Fruit fly (Drosophila melanogaster) whole organism, embryonic: ENCODE measurements around the gene CG44405.
A peak's percentile ranks its signal among the peaks of the same experiment; 100 is the strongest.

ENCODE experiments used
- Blimp-1 ChIP-seq: fragments of 200-800 bp; sonication (Bioruptor generic); optimal IDR thresholded peaks from 3 replicates; lab custom pipeline; 2018; ENCODE audit warnings: missing biosample characterization, missing genetic modification characterization, mild to moderate bottlenecking, moderate library complexity, missing genetic modification reagents
- CG10565 ChIP-seq: fragments of 200-800 bp; sonication (Bioruptor generic); optimal IDR thresholded peaks from 3 replicates; lab custom pipeline; 2016; ENCODE audit warnings: missing biosample characterization, mild to moderate bottlenecking, missing genetic modification characterization
- CG11560 ChIP-seq: fragments of 200-800 bp; sonication (Bioruptor generic); IDR thresholded peaks from 3 replicates; pipeline ENCODE4 v1.3.6; 2022; ENCODE audit warnings: missing biosample characterization, missing genetic modification characterization
- CG12236 ChIP-seq: fragments of 200-800 bp; sonication (Bioruptor generic); optimal IDR thresholded peaks from 2 replicates; lab custom pipeline; 2016; ENCODE audit warnings: missing biosample characterization, missing genetic modification characterization
- CG13296 ChIP-seq: fragments of 200-800 bp; sonication (Bioruptor generic); optimal IDR thresholded peaks from 3 replicates; lab custom pipeline; 2018; ENCODE audit warnings: missing biosample characterization, mild to moderate bottlenecking, missing genetic modification characterization
- CG13894 ChIP-seq: fragments of 200-800 bp; sonication (Bioruptor generic); optimal IDR thresholded peaks from 3 replicates; lab custom pipeline; 2018; ENCODE audit warnings: missing biosample characterization, mild to moderate bottlenecking, missing genetic modification characterization, moderate library complexity
- CG14965 ChIP-seq: fragments of 200-800 bp; sonication (Bioruptor generic); optimal IDR thresholded peaks from 2 replicates; lab custom pipeline; 2016; ENCODE audit warnings: missing biosample characterization, missing genetic modification characterization, borderline replicate concordance
- CG17186 ChIP-seq: fragments of 200-800 bp; sonication (Bioruptor generic); optimal IDR thresholded peaks from 3 replicates; lab custom pipeline; 2017; ENCODE audit warnings: missing biosample characterization, missing genetic modification reagents, missing genetic modification characterization
- CG1832 ChIP-seq: fragments of 200-800 bp; sonication (Bioruptor generic); optimal IDR thresholded peaks from 2 replicates; lab custom pipeline; 2017; ENCODE audit warnings: missing biosample characterization, mild to moderate bottlenecking, missing genetic modification characterization, inconsistent platforms
- CG18619 ChIP-seq: fragments of 200-800 bp; sonication (Bioruptor generic); optimal IDR thresholded peaks from 3 replicates; lab custom pipeline; 2017; ENCODE audit warnings: missing biosample characterization, mild to moderate bottlenecking, missing genetic modification characterization
- CG34376 ChIP-seq: fragments of 200-800 bp; sonication (Bioruptor generic); optimal IDR thresholded peaks from 2 replicates; lab custom pipeline; 2018; ENCODE audit warnings: missing biosample characterization, mild to moderate bottlenecking, missing genetic modification characterization
- CG3726 ChIP-seq: fragments of 200-800 bp; sonication (Bioruptor generic); IDR thresholded peaks from 3 replicates; pipeline ENCODE4, ENCODE4 v1.3.6; 2022; ENCODE audit warnings: missing biosample characterization, missing genetic modification characterization
- CG4404 ChIP-seq: fragments of 200-800 bp; sonication (Bioruptor generic); IDR thresholded peaks from 2 replicates; pipeline ENCODE4 v1.3.6; 2022; ENCODE audit warnings: missing biosample characterization, missing genetic modification characterization
- CG6683 ChIP-seq: fragments of 200-800 bp; sonication (Bioruptor generic); optimal IDR thresholded peaks from 2 replicates; lab custom pipeline; 2017; ENCODE audit warnings: missing biosample characterization, mild to moderate bottlenecking, missing genetic modification characterization, missing genetic modification reagents
- CG7556 ChIP-seq: fragments of 200-800 bp; sonication (Bioruptor generic); optimal IDR thresholded peaks from 2 replicates; lab custom pipeline; 2017; ENCODE audit warnings: missing biosample characterization, mild to moderate bottlenecking, missing genetic modification characterization
- CG8388 ChIP-seq: fragments of 200-800 bp; sonication (Bioruptor generic); optimal IDR thresholded peaks from 2 replicates; lab custom pipeline; 2019; ENCODE audit warnings: missing biosample characterization, mild to moderate bottlenecking, missing genetic modification characterization, moderate library complexity
- CG8924 ChIP-seq: fragments of 200-800 bp; optimal IDR thresholded peaks from 3 replicates; lab custom pipeline; 2019; ENCODE audit warnings: missing biosample characterization, mild to moderate bottlenecking, missing genetic modification characterization, moderate library complexity
- CG9215 ChIP-seq: fragments of 200-800 bp; sonication (Bioruptor generic); IDR thresholded peaks from 2 replicates; pipeline ENCODE4 v1.3.6; 2022; ENCODE audit warnings: missing biosample characterization, missing genetic modification characterization
- CG9817 ChIP-seq: fragments of 200-800 bp; sonication (Bioruptor generic); optimal IDR thresholded peaks from 2 replicates; lab custom pipeline; 2018; ENCODE audit warnings: missing biosample characterization, mild to moderate bottlenecking, missing genetic modification characterization, moderate library complexity
- CG9932 ChIP-seq: fragments of 200-800 bp; sonication (Bioruptor generic); IDR thresholded peaks from 2 replicates; pipeline ENCODE4 v1.3.6; 2022; ENCODE audit warnings: missing biosample characterization, missing genetic modification characterization
- CoRest ChIP-seq: fragments of 200-800 bp; sonication (Bioruptor generic); optimal IDR thresholded peaks from 3 replicates; lab custom pipeline; 2018; ENCODE audit warnings: missing biosample characterization, mild to moderate bottlenecking, missing genetic modification characterization, moderate library complexity
- Dfd ChIP-seq, 2 experiments: fragments of >200 bp; optimal IDR thresholded peaks; 2 replicates each; lab custom pipeline; 2017; ENCODE audit warnings: missing biosample characterization in 2 of 2, missing genetic modification characterization in 2 of 2
- Drgx ChIP-seq: fragments of 200-800 bp; sonication (Bioruptor generic); IDR thresholded peaks from 2 replicates; pipeline ENCODE4 v1.3.6; 2022; ENCODE audit warnings: missing biosample characterization, missing genetic modification characterization
- HLHmδ ChIP-seq: fragments of 200-800 bp; sonication (Bioruptor generic); optimal IDR thresholded peaks from 2 replicates; lab custom pipeline; 2018; ENCODE audit warnings: missing biosample characterization, mild to moderate bottlenecking, missing genetic modification characterization, moderate library complexity
- Kr ChIP-seq: fragments of 200-800 bp; sonication (Bioruptor generic); optimal IDR thresholded peaks from 2 replicates; lab custom pipeline; 2017; ENCODE audit warnings: missing biosample characterization, mild to moderate bottlenecking, missing genetic modification characterization
- Lim3 ChIP-seq: fragments of 200-800 bp; sonication (Bioruptor generic); IDR thresholded peaks from 2 replicates; pipeline ENCODE4 v1.3.6; 2022; ENCODE audit warnings: missing biosample characterization, missing genetic modification characterization
- Oli ChIP-seq: fragments of 200-800 bp; sonication (Bioruptor generic); optimal IDR thresholded peaks from 2 replicates; lab custom pipeline; 2018; ENCODE audit warnings: missing biosample characterization, mild to moderate bottlenecking, missing genetic modification characterization, moderate library complexity
- Pdp1 ChIP-seq, 2 experiments: fragments of 200-800 bp; sonication (Bioruptor generic); optimal IDR thresholded peaks; 3 replicates each; lab custom pipeline; 2016; ENCODE audit warnings: missing biosample characterization in 2 of 2, missing genetic modification characterization in 2 of 2, mild to moderate bottlenecking in 1 of 2, moderate library complexity in 1 of 2
- Taf1 ChIP-seq: fragments of 200-800 bp; sonication (Bioruptor generic); IDR thresholded peaks from 2 replicates; pipeline ENCODE4 v1.3.6; 2022; ENCODE audit warnings: missing biosample characterization, missing genetic modification characterization
- Vsx1 ChIP-seq: fragments of 200-800 bp; sonication (Bioruptor generic); optimal IDR thresholded peaks from 2 replicates; lab custom pipeline; 2017; ENCODE audit warnings: missing biosample characterization, mild to moderate bottlenecking, missing genetic modification characterization, missing genetic modification reagents
- dpn ChIP-seq, 2 experiments: fragments of 200-800 bp; sonication (Bioruptor generic); optimal IDR thresholded peaks; 3 replicates each; lab custom pipeline; 2016; ENCODE audit warnings: missing biosample characterization in 2 of 2, missing genetic modification characterization in 2 of 2
- eyg ChIP-seq: fragments of 200-800 bp; sonication (Bioruptor generic); optimal IDR thresholded peaks from 3 replicates; lab custom pipeline; 2016; ENCODE audit warnings: missing biosample characterization, missing genetic modification characterization
- fru ChIP-seq: fragments of >200 bp; optimal IDR thresholded peaks from 2 replicates; lab custom pipeline; 2017
- ftz-f1 ChIP-seq: fragments of 200-800 bp; sonication (Bioruptor generic); optimal IDR thresholded peaks from 2 replicates; lab custom pipeline; 2016; ENCODE audit warnings: missing biosample characterization, missing genetic modification characterization
- fu2 ChIP-seq: fragments of 200-800 bp; sonication (Bioruptor generic); optimal IDR thresholded peaks from 2 replicates; lab custom pipeline; 2016; ENCODE audit warnings: missing biosample characterization, missing genetic modification characterization
- grn ChIP-seq: fragments of 200-800 bp; sonication (Bioruptor generic); optimal IDR thresholded peaks from 3 replicates; lab custom pipeline; 2017; ENCODE audit warnings: missing biosample characterization, missing genetic modification characterization
- gt ChIP-seq: fragments of 200-800 bp; sonication (Bioruptor generic); IDR thresholded peaks from 2 replicates; pipeline ENCODE4 v1.3.6; 2022; ENCODE audit warnings: missing biosample characterization, missing genetic modification characterization
- her ChIP-seq: fragments of 200-800 bp; sonication (Bioruptor generic); optimal IDR thresholded peaks from 2 replicates; lab custom pipeline; 2016; ENCODE audit warnings: missing biosample characterization, missing genetic modification characterization
- klu ChIP-seq: fragments of 200-800 bp; sonication (Bioruptor generic); IDR thresholded peaks from 2 replicates; pipeline ENCODE4 v1.3.6; 2022; ENCODE audit warnings: missing biosample characterization, missing genetic modification characterization
- kni ChIP-seq: fragments of 200-800 bp; sonication (Bioruptor generic); optimal IDR thresholded peaks from 3 replicates; lab custom pipeline; 2017; ENCODE audit warnings: mild to moderate bottlenecking, missing biosample characterization, missing genetic modification reagents, missing genetic modification characterization
- lmd ChIP-seq: fragments of 200-800 bp; sonication (Bioruptor generic); IDR thresholded peaks from 2 replicates; pipeline ENCODE4 v1.3.6; 2022; ENCODE audit warnings: missing biosample characterization, missing genetic modification characterization
- lov ChIP-seq, 2 experiments: fragments of 200-800 bp in 1 of 2; fragments of >200 bp in 1 of 2; sonication (Bioruptor generic) in 1 of 2; IDR thresholded peaks in 1 of 2; optimal IDR thresholded peaks in 1 of 2; 2 replicates in 1 of 2; 3 replicates in 1 of 2; pipeline versions ENCODE4 v1.3.6 to Lab custom; 2017 to 2022; ENCODE audit warnings: missing biosample characterization in 1 of 2, missing genetic modification characterization in 1 of 2
- prd ChIP-seq, 3 experiments: fragments of >200 bp in 2 of 3; fragments of 200-800 bp in 1 of 3; sonication (Bioruptor generic) in 1 of 3; optimal IDR thresholded peaks in 2 of 3; IDR thresholded peaks in 1 of 3; 2 replicates in 2 of 3; 3 replicates in 1 of 3; pipeline versions ENCODE4 v1.3.6 to Lab custom; 2017 to 2022; ENCODE audit warnings: missing biosample characterization in 1 of 3, missing genetic modification characterization in 1 of 3
- repo ChIP-seq: fragments of 200-800 bp; sonication (Bioruptor generic); optimal IDR thresholded peaks from 2 replicates; lab custom pipeline; 2016; ENCODE audit warnings: missing biosample characterization, missing genetic modification characterization
- shn ChIP-seq: fragments of 200-800 bp; sonication (Bioruptor generic); optimal IDR thresholded peaks from 3 replicates; lab custom pipeline; 2016; ENCODE audit warnings: missing biosample characterization, missing genetic modification characterization
- ssp ChIP-seq: fragments of 200-800 bp; sonication (Bioruptor generic); IDR thresholded peaks from 2 replicates; pipeline ENCODE4 v1.3.6; 2022; ENCODE audit warnings: missing biosample characterization, missing genetic modification characterization
- trem ChIP-seq: fragments of 200-800 bp; optimal IDR thresholded peaks from 3 replicates; lab custom pipeline; 2019; ENCODE audit warnings: missing biosample characterization, mild to moderate bottlenecking, missing genetic modification characterization, moderate library complexity
- usp ChIP-seq: fragments of >200 bp; optimal IDR thresholded peaks from 2 replicates; lab custom pipeline; 2017; ENCODE audit warnings: missing biosample characterization, missing genetic modification characterization

Gene CG44405

DNA sequence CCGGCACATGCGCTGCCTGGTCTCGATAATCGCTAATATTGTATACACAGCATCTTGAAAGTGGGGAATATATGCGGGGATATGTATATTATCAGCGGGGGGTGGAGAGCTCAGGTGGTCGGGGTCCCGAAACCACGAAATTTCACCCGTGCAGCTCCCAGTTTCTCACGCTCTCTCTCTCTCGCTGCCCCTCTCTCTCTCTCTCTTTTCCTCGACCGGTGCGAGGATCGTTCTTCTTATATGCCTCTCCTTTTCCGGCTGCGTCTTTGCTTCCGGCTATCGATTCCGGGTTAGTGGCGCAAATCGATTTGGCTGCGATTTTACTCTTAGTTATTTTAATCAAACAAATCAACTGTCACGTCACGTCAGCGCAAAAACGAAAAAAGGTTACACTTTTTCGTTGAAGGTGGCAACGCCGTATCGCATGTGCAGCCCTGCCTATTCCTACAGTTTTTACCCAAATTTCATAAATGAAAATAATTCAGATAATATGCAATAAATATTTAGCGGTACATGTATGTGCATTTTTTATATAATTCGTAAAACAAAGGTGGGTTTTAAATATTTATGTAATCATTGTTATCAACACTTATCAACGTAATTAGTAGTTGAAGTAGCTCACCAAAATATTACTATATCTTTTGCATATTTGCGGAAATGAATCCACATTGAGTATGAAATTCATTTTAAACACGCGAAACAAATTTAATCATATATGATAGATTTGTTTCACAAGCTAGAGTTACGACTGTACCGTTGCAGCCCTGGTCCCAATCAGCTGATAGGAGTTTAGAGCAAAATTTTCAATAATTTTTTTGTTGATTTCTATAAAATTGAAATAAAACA, 42.4 kb downstream of the CG44405 start, which contains the start of the genes heix and CG17328 (continued):
- TF ChIP-seq CG8924 (tag; lab: Kevin White, UChicago) (peak; percentile 82), Oli (tag; lab: Kevin White, UChicago) (no peak), CG9817 (tag; lab: Kevin White, UChicago) (peak; percentile 79), CG1832 (peak; percentile 57), Blimp-1 (GFP tag; lab: Kevin White, UChicago) (peak; percentile 50), fu2 (peak; percentile 45), Pdp1 (GFP tag; optimal IDR thresholded peaks at IDR 0.05; lab: Kevin White, UChicago) (peak; percentile 53 to 74), CG3726 (no peak), grn (GFP tag; lab: Kevin White, UChicago) (no peak), eyg (GFP tag; lab: Kevin White, UChicago) (peak; percentile 64), Kr (GFP tag; lab: Kevin White, UChicago) (no peak), shn (GFP tag; lab: Kevin White, UChicago) (peak; percentile 58), CG9215 (GFP tag; lab: Robert Waterston, UW) (peak; percentile 72), CG8388 (GFP tag; lab: Kevin White, UChicago) (peak; percentile 43), CG13894 (peak; percentile 32), ftz-f1 (GFP tag; lab: Kevin White, UChicago) (peak; percentile 67), CG12236 (GFP tag; lab: Kevin White, UChicago) (no peak), CG34376 (GFP tag; lab: Kevin White, UChicago) (peak; percentile 61), usp (GFP tag; lab: Kevin White, UChicago) (no peak), HLHmδ (GFP tag; lab: Kevin White, UChicago) (no peak), lov (optimal IDR thresholded peaks at IDR 0.05; lab: Kevin White, UChicago) (no peak), lov (GFP tag; IDR thresholded peaks at IDR 0.05; lab: Robert Waterston, UW) (no peak), CG18619 (GFP tag; lab: Kevin White, UChicago) (peak; percentile 70), CG11560 (tag; lab: Robert Waterston, UW) (no peak; the same call in 2 of the 3 replicates), CG13296 (GFP tag; lab: Kevin White, UChicago) (peak; percentile 73), kni (GFP tag; lab: Kevin White, UChicago) (no peak), CG9932 (peak; percentile 89), gt (GFP tag; lab: Robert Waterston, UW) (no peak), CoRest (peak; percentile 85), klu (GFP tag; lab: Robert Waterston, UW) (no peak; the same call in 1 of the 2 replicates), fru (lab: Kevin White, UChicago) (no peak), Taf1 (peak; percentile 69; the same call in 1 of the 2 replicates), CG10565 (GFP tag; lab: Kevin White, UChicago) (no peak), trem (tag; lab: Kevin White, UChicago) (peak; percentile 66), CG4404 (peak; percentile 54), her (no peak), CG6683 (GFP tag; lab: Kevin White, UChicago) (no peak), Lim3 (GFP tag; lab: Robert Waterston, UW) (no peak), CG7556 (GFP tag; lab: Kevin White, UChicago) (peak; percentile 72), Dfd (GFP tag; optimal IDR thresholded peaks at IDR 0.05; lab: Kevin White, UChicago) (no peak), dpn (GFP tag; optimal IDR thresholded peaks at IDR 0.05; lab: Kevin White, UChicago) (peak; percentile 70 to 72), lmd (peak; percentile 78), ssp (GFP tag; lab: Robert Waterston, UW) (peak; percentile 43), prd (optimal IDR thresholded peaks at IDR 0.05; lab: Kevin White, UChicago) (no peak), prd (GFP tag; IDR thresholded peaks at IDR 0.05; lab: Robert Waterston, UW) (peak; percentile 76), repo (GFP tag; lab: Kevin White, UChicago) (no peak), CG14965 (GFP tag; lab: Kevin White, UChicago) (no peak), CG17186 (peak; percentile 61), Vsx1 (GFP tag; lab: Kevin White, UChicago) (no peak), Drgx (GFP tag; lab: Robert Waterston, UW) (0 out of 2 replicates have a peak, but pooled peaks have one; percentile 20)
